Worm (Caenorhabditis elegans) whole organism, L2 larva: ENCODE data around the gene F59E12.1.

ENCODE experiments used
- C34F6.9 ChIP-seq: fragments of 150-350 bp; optimal IDR thresholded peaks from 2 replicates; lab custom pipeline; 2014; ENCODE audit warnings: missing biosample characterization, missing genetic modification characterization
- F13H6.1 ChIP-seq: sonication (generic microtip); optimal IDR thresholded peaks from 2 replicates; lab custom pipeline; 2016; ENCODE audit warnings: missing genetic modification characterization, missing compliant biosample characterization
- Y55F3AM.14 ChIP-seq: fragments of 200-800 bp; sonication (Bioruptor generic); optimal IDR thresholded peaks from 2 replicates; lab custom pipeline; 2018; ENCODE audit warnings: mild to moderate bottlenecking, missing genetic modification characterization, missing compliant biosample characterization
- ZK546.5 ChIP-seq: sonication (generic microtip); optimal IDR thresholded peaks from 2 replicates; lab custom pipeline; 2017; ENCODE audit warnings: missing biosample characterization, missing genetic modification characterization
- alr-1 ChIP-seq: fragments of 150-350 bp; optimal IDR thresholded peaks from 2 replicates; lab custom pipeline; 2014; ENCODE audit warnings: missing biosample characterization, missing genetic modification characterization
- ama-1 ChIP-seq: fragments of 150-350 bp; optimal IDR thresholded peaks from 2 replicates; lab custom pipeline; 2018; ENCODE audit warnings: inconsistent platforms
- blmp-1 ChIP-seq: sonication (generic microtip); optimal IDR thresholded peaks from 2 replicates; lab custom pipeline; 2017; ENCODE audit warnings: missing genetic modification characterization, mild to moderate bottlenecking, missing compliant biosample characterization, antibody characterized with exemption, moderate library complexity; ENCODE audit not compliant: insufficient read depth
- ceh-16 ChIP-seq: fragments of 150-350 bp; optimal IDR thresholded peaks from 2 replicates; lab custom pipeline; 2014; ENCODE audit warnings: missing biosample characterization, missing genetic modification characterization
- ceh-82 ChIP-seq: fragments of 150-350 bp; optimal IDR thresholded peaks from 2 replicates; lab custom pipeline; 2014; ENCODE audit warnings: missing biosample characterization, missing genetic modification characterization
- crh-2 ChIP-seq: sonication (generic microtip); optimal IDR thresholded peaks from 2 replicates; lab custom pipeline; 2017; ENCODE audit warnings: missing biosample characterization, missing genetic modification characterization
- egl-27 ChIP-seq: sonication (generic microtip); optimal IDR thresholded peaks from 3 replicates; lab custom pipeline; 2017; ENCODE audit warnings: missing biosample characterization, missing genetic modification reagents, missing genetic modification characterization
- elt-1 ChIP-seq: fragments of 150-350 bp; optimal IDR thresholded peaks from 2 replicates; lab custom pipeline; 2014; ENCODE audit warnings: missing biosample characterization, missing genetic modification characterization
- elt-3 ChIP-seq: sonication (generic microtip); optimal IDR thresholded peaks from 2 replicates; lab custom pipeline; 2017; ENCODE audit warnings: missing biosample characterization, missing genetic modification characterization
- fos-1 ChIP-seq: fragments of 150-350 bp; optimal IDR thresholded peaks from 2 replicates; lab custom pipeline; 2014; ENCODE audit warnings: missing biosample characterization, missing genetic modification characterization
- gmeb-1 ChIP-seq: fragments of 150-350 bp; optimal IDR thresholded peaks from 2 replicates; lab custom pipeline; 2014; ENCODE audit warnings: missing biosample characterization, missing genetic modification characterization
- lin-11 ChIP-seq: fragments of 150-350 bp; sonication (generic microtip); optimal IDR thresholded peaks from 2 replicates; lab custom pipeline; 2014; ENCODE audit warnings: missing biosample characterization, missing genetic modification characterization, inconsistent platforms, mixed read lengths
- lin-13 ChIP-seq: fragments of 150-350 bp; optimal IDR thresholded peaks from 2 replicates; lab custom pipeline; 2014; ENCODE audit warnings: missing biosample characterization, missing genetic modification reagents, missing genetic modification characterization
- lin-39 ChIP-seq: fragments of 150-350 bp; optimal IDR thresholded peaks from 2 replicates; lab custom pipeline; 2014; ENCODE audit warnings: missing biosample characterization, missing genetic modification reagents, missing genetic modification characterization
- lsy-2 ChIP-seq, 2 experiments: fragments of 150-350 bp in 1 of 2; sonication (generic microtip) in 1 of 2; optimal IDR thresholded peaks; 2 replicates each; lab custom pipeline; 2014 to 2017; ENCODE audit warnings: missing biosample characterization in 2 of 2, missing genetic modification characterization in 2 of 2
- mab-5 ChIP-seq: fragments of 150-350 bp; optimal IDR thresholded peaks from 2 replicates; lab custom pipeline; 2014; ENCODE audit warnings: missing biosample characterization, missing genetic modification characterization
- mbf-1 ChIP-seq: sonication (generic microtip); optimal IDR thresholded peaks from 2 replicates; lab custom pipeline; 2017; ENCODE audit warnings: missing biosample characterization, missing genetic modification characterization
- mdl-1 ChIP-seq, 2 experiments: fragments of 150-350 bp in 1 of 2; sonication (generic microtip) in 1 of 2; optimal IDR thresholded peaks; 2 replicates each; lab custom pipeline; 2017; ENCODE audit warnings: missing biosample characterization in 2 of 2, missing genetic modification characterization in 2 of 2
- nhr-10 ChIP-seq: sonication (generic microtip); optimal IDR thresholded peaks from 2 replicates; lab custom pipeline; 2017; ENCODE audit warnings: missing biosample characterization, missing genetic modification characterization
- nhr-11 ChIP-seq: fragments of 150-350 bp; optimal IDR thresholded peaks from 2 replicates; lab custom pipeline; 2014; ENCODE audit warnings: missing biosample characterization, missing genetic modification characterization
- nhr-12 ChIP-seq: fragments of 150-350 bp; optimal IDR thresholded peaks from 2 replicates; lab custom pipeline; 2014; ENCODE audit warnings: missing biosample characterization, missing genetic modification characterization
- nhr-129 ChIP-seq: fragments of 150-350 bp; optimal IDR thresholded peaks from 2 replicates; lab custom pipeline; 2014; ENCODE audit warnings: missing biosample characterization, missing genetic modification characterization
- nhr-21 ChIP-seq: fragments of 150-350 bp; optimal IDR thresholded peaks from 2 replicates; lab custom pipeline; 2014; ENCODE audit warnings: missing biosample characterization, missing genetic modification characterization
- nhr-23 ChIP-seq: fragments of 150-350 bp; optimal IDR thresholded peaks from 2 replicates; lab custom pipeline; 2014; ENCODE audit warnings: missing biosample characterization, missing genetic modification reagents, missing genetic modification characterization
- nhr-237 ChIP-seq: fragments of 150-350 bp; optimal IDR thresholded peaks from 2 replicates; lab custom pipeline; 2014; ENCODE audit warnings: missing biosample characterization, missing genetic modification characterization
- nhr-25 ChIP-seq: fragments of 150-350 bp; sonication (generic microtip); optimal IDR thresholded peaks from 3 replicates; lab custom pipeline; 2014; ENCODE audit warnings: missing biosample characterization, missing genetic modification characterization
- nhr-6 ChIP-seq: fragments of 150-350 bp; optimal IDR thresholded peaks from 2 replicates; lab custom pipeline; 2014; ENCODE audit warnings: missing biosample characterization, missing genetic modification characterization
- nhr-77 ChIP-seq: fragments of 150-350 bp; optimal IDR thresholded peaks from 2 replicates; lab custom pipeline; 2014; ENCODE audit warnings: missing biosample characterization, missing genetic modification characterization
- sem-4 ChIP-seq: fragments of 150-350 bp; optimal IDR thresholded peaks from 2 replicates; lab custom pipeline; 2014; ENCODE audit warnings: missing biosample characterization, missing genetic modification reagents, missing genetic modification characterization
- skn-1 ChIP-seq: sonication (generic microtip); optimal IDR thresholded peaks from 2 replicates; lab custom pipeline; 2017; ENCODE audit warnings: missing biosample characterization, missing genetic modification characterization
- sma-3 ChIP-seq: sonication (generic microtip); optimal IDR thresholded peaks from 2 replicates; lab custom pipeline; 2016; ENCODE audit warnings: missing genetic modification reagents, missing genetic modification characterization, missing compliant biosample characterization
- sma-9 ChIP-seq, 2 experiments: fragments of 150-350 bp in 1 of 2; sonication (generic microtip) in 1 of 2; optimal IDR thresholded peaks; 2 replicates each; lab custom pipeline; 2014 to 2016; ENCODE audit warnings: missing genetic modification characterization in 2 of 2, mild to moderate bottlenecking in 1 of 2, missing biosample characterization in 1 of 2, missing compliant biosample characterization in 1 of 2, missing genetic modification reagents in 1 of 2, moderate library complexity in 1 of 2
- snpc-4 ChIP-seq: fragments of 150-350 bp; optimal IDR thresholded peaks from 2 replicates; lab custom pipeline; 2014; ENCODE audit warnings: missing biosample characterization, missing genetic modification characterization
- unc-39 ChIP-seq: fragments of 150-350 bp; optimal IDR thresholded peaks from 2 replicates; lab custom pipeline; 2014; ENCODE audit warnings: missing biosample characterization, missing genetic modification characterization
- unc-55 ChIP-seq: fragments of 150-350 bp; sonication (generic microtip); optimal IDR thresholded peaks from 3 replicates; lab custom pipeline; 2014; ENCODE audit warnings: missing biosample characterization, missing genetic modification reagents, missing genetic modification characterization
- unc-62 ChIP-seq: fragments of 150-350 bp; optimal IDR thresholded peaks from 2 replicates; lab custom pipeline; 2014; ENCODE audit warnings: missing biosample characterization, missing genetic modification reagents, missing genetic modification characterization
- zag-1 ChIP-seq: fragments of 150-350 bp; optimal IDR thresholded peaks from 2 replicates; lab custom pipeline; 2014; ENCODE audit warnings: missing biosample characterization, missing genetic modification characterization
- ztf-11 ChIP-seq: sonication (generic microtip); optimal IDR thresholded peaks from 2 replicates; lab custom pipeline; 2017; ENCODE audit warnings: missing biosample characterization, missing genetic modification characterization
- ztf-4 ChIP-seq: fragments of 150-350 bp; optimal IDR thresholded peaks from 2 replicates; lab custom pipeline; 2014; ENCODE audit warnings: missing biosample characterization, missing genetic modification characterization

F59E12.1 gene

DNA sequence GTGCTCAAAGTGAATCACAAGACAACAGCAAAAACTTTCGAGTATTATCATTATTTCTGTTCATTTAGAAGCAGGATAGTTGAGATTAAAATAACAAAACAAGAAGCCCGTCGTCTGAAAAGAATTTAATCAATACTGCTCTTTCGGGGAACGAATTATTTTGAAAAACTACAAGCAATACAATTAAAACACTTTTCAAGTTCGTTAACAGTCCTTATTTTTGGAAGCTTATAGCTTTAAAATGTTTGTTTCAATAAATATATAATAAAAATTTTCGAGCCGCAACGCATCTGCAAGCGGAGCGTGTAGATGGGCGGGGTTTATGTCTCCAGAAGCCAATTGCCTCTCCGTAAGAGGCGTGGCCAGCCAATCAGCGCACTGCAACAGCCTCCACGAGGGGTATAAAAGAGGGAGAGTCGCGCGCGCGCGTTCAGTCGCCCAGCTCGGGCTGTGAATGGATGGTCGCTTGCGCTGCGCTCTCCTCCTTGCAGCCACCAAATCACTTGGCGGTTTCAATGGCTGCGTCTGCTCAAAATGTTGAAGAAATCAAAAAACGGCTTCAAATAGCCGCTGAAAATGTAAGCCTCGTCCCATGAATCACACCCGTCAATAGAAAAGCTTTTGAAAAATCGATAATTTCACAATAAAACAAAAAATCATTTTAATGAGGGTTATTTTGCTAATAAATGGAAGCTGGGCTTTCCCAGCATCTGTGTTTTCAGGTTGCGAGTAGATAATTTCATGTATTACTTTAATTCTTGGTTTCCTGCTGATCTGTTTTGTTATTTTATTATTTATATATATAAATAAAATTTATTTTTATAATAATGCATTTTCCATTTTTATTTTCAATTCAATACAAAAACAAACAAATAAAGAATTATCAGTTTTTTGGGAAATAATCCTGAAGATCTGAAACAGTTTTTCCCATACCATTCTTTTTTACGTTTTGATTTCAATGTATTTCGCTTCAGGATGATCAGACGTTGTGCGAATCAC lies 6.7 kb downstream of the F59E12.1 start, which contains the start of the genes ift-43 and mdt-26:
Gene ift-43, minus strand, starts transcription at position 51 of the 999 bp plus-strand sequence.
Gene mdt-26, plus strand, starts transcription at position 446 of the 999 bp plus-strand sequence.
- TF ChIP-seq blmp-1 (tag; lab: Kevin White, UChicago) (peak; percentile 20), unc-55 (GFP tag; lab: Kevin White, UChicago) (peak; percentile 78), nhr-6 (tag; lab: Kevin White, UChicago) (peak; percentile 68), sma-9 (GFP tag; optimal IDR thresholded peaks at IDR 0.05; lab: Kevin White, UChicago) (peak; percentile 75), sma-9 (tag; optimal IDR thresholded peaks at IDR 0.05; lab: Kevin White, UChicago) (no peak), ZK546.5 (tag; lab: Kevin White, UChicago) (peak; percentile 3), gmeb-1 (peak; percentile 57), nhr-11 (tag; lab: Kevin White, UChicago) (no peak), lin-13 (peak; percentile 81), nhr-25 (peak; percentile 51), sma-3 (GFP tag; lab: Kevin White, UChicago) (peak; percentile 81), mdl-1 (tag; optimal IDR thresholded peaks at IDR 0.05; lab: Kevin White, UChicago) (peak; percentile 57 to 73), sem-4 (tag; lab: Kevin White, UChicago) (peak; percentile 67), lin-39 (tag; lab: Kevin White, UChicago) (no peak), alr-1 (tag; lab: Kevin White, UChicago) (no peak), fos-1 (tag; lab: Kevin White, UChicago) (peak; percentile 53), lsy-2 (tag; optimal IDR thresholded peaks at IDR 0.05; lab: Kevin White, UChicago) (peak; percentile 78 to 88), ceh-82 (tag; lab: Kevin White, UChicago) (peak; percentile 9), ztf-11 (tag; lab: Kevin White, UChicago) (no peak), egl-27 (tag; lab: Kevin White, UChicago) (peak; percentile 81), ztf-4 (tag; lab: Kevin White, UChicago) (peak; percentile 73), Y55F3AM.14 (GFP tag; lab: Kevin White, UChicago) (peak; percentile 6), skn-1 (tag; lab: Kevin White, UChicago) (no peak), elt-1 (no peak), nhr-10 (peak; percentile 72), nhr-21 (tag; lab: Kevin White, UChicago) (peak; percentile 78), nhr-129 (tag; lab: Kevin White, UChicago) (peak; percentile 62), unc-39 (tag; lab: Kevin White, UChicago) (peak; percentile 8), elt-3 (tag; lab: Kevin White, UChicago) (no peak), snpc-4 (tag; lab: Kevin White, UChicago) (no peak), nhr-77 (tag; lab: Kevin White, UChicago) (no peak), mbf-1 (tag; lab: Kevin White, UChicago) (no peak), zag-1 (tag; lab: Kevin White, UChicago) (peak; percentile 61), nhr-12 (tag; lab: Kevin White, UChicago) (no peak), F13H6.1 (tag; lab: Kevin White, UChicago) (peak; percentile 85), ceh-16 (tag; lab: Kevin White, UChicago) (peak; percentile 81), ama-1 (lab: Kevin White, UChicago) (peak; percentile 100), C34F6.9 (tag; lab: Kevin White, UChicago) (peak; percentile 50), nhr-237 (peak; percentile 54), unc-62 (GFP tag; lab: Kevin White, UChicago) (no peak), nhr-23 (tag; lab: Kevin White, UChicago) (no peak), crh-2 (tag; lab: Kevin White, UChicago) (peak; percentile 80), lin-11 (peak; percentile 89), mab-5 (peak; percentile 34)
- TF ChIP-seq, all 48 proteins: peak for 30
